Worm (Caenorhabditis elegans): ENCODE data around the gene glr-8.

- TF ChIP-seq alr-1 (tag; optimal IDR thresholded peaks at IDR 0.05) (no peak), nhr-11 (tag; optimal IDR thresholded peaks at IDR 0.05) (no peak)
Measured at ce11 chrX:6518537-6518936, 12.8 kb downstream of the glr-8 start, which contains the start of gene ets-4.

Data from whole organism, L2 larva.